Worm (Caenorhabditis elegans) whole organism, L4 larva: Measurements from ENCODE around the gene C33D3.5.

Source experiments
- D1046.2 ChIP-seq: fragments of 200-800 bp; sonication (Bioruptor generic); IDR thresholded peaks from 2 replicates; pipeline ENCODE4 v1.3.6; 2022; ENCODE audit warnings: missing genetic modification characterization, missing compliant biosample characterization
- F10B5.3 ChIP-seq: sonication (generic microtip); optimal IDR thresholded peaks from 2 replicates; lab custom pipeline; 2016; ENCODE audit warnings: mild to moderate bottlenecking, missing genetic modification characterization, missing compliant biosample characterization
- F37D6.2 ChIP-seq: sonication (generic microtip); optimal IDR thresholded peaks from 2 replicates; lab custom pipeline; 2016; ENCODE audit warnings: mild to moderate bottlenecking, missing genetic modification characterization, missing compliant biosample characterization
- Y105C5A.15 ChIP-seq: fragments of 200-800 bp; sonication (Bioruptor generic); IDR thresholded peaks from 2 replicates; pipeline ENCODE4 v1.3.6; 2022; ENCODE audit warnings: missing genetic modification characterization, missing compliant biosample characterization
- ZK546.5 ChIP-seq, 2 experiments: sonication (generic microtip); optimal IDR thresholded peaks; 2 replicates each; lab custom pipeline; 2017; ENCODE audit warnings: missing biosample characterization in 2 of 2, missing genetic modification characterization in 2 of 2
- aly-2 ChIP-seq: sonication (generic microtip); optimal IDR thresholded peaks from 2 replicates; lab custom pipeline; 2018; ENCODE audit warnings: missing biosample characterization, missing genetic modification characterization
- arid-1 ChIP-seq: fragments of 200-800 bp; sonication (Bioruptor generic); conservative IDR thresholded peaks from 2 replicates; pipeline ENCODE4 v1.3.6; 2022; ENCODE audit warnings: missing genetic modification reagents, missing genetic modification characterization, missing compliant biosample characterization
- ceh-44 ChIP-seq: fragments of 200-800 bp; sonication (Bioruptor generic); IDR thresholded peaks from 2 replicates; pipeline ENCODE4 v1.3.6; 2022; ENCODE audit warnings: missing genetic modification reagents, missing genetic modification characterization, missing compliant biosample characterization
- daf-16 ChIP-seq, 3 experiments: sonication (generic microtip); optimal IDR thresholded peaks; 2 replicates each; lab custom pipeline; 2016 to 2017; ENCODE audit warnings: missing genetic modification characterization in 3 of 3, missing genetic modification reagents in 3 of 3, mild to moderate bottlenecking in 2 of 3, missing compliant biosample characterization in 2 of 3, missing biosample characterization in 1 of 3, moderate library complexity in 1 of 3
- daf-19 ChIP-seq: fragments of 200-800 bp; sonication (Bioruptor generic); conservative IDR thresholded peaks from 2 replicates; pipeline ENCODE4 v1.3.6; 2022; ENCODE audit warnings: missing genetic modification characterization, missing compliant biosample characterization
- dve-1 ChIP-seq: sonication (generic microtip); optimal IDR thresholded peaks from 2 replicates; lab custom pipeline; 2017; ENCODE audit warnings: antibody characterized with exemption, mild to moderate bottlenecking, missing genetic modification characterization, missing compliant biosample characterization; ENCODE audit not compliant: insufficient read depth
- egl-43 ChIP-seq: fragments of 200-800 bp; sonication (Bioruptor generic); IDR thresholded peaks from 2 replicates; pipeline ENCODE4 v1.3.6; 2022; ENCODE audit warnings: missing genetic modification reagents, missing genetic modification characterization, missing compliant biosample characterization
- gei-8 ChIP-seq: fragments of 200-800 bp; sonication (Bioruptor generic); optimal IDR thresholded peaks from 2 replicates; lab custom pipeline; 2018; ENCODE audit warnings: mild to moderate bottlenecking, missing genetic modification characterization, missing compliant biosample characterization
- lin-1 ChIP-seq: fragments of 200-800 bp; sonication (Bioruptor generic); IDR thresholded peaks from 2 replicates; pipeline ENCODE4 v1.3.6; 2022; ENCODE audit warnings: missing genetic modification reagents, missing genetic modification characterization, missing compliant biosample characterization
- lin-15B ChIP-seq: fragments of 150-350 bp; sonication (generic microtip); optimal IDR thresholded peaks from 3 replicates; lab custom pipeline; 2014; ENCODE audit warnings: missing biosample characterization, missing genetic modification characterization
- lir-3 ChIP-seq: sonication (generic microtip); optimal IDR thresholded peaks from 2 replicates; lab custom pipeline; 2016; ENCODE audit warnings: mild to moderate bottlenecking, missing genetic modification characterization, missing compliant biosample characterization
- madf-9 ChIP-seq: fragments of 200-800 bp; sonication (Bioruptor generic); conservative IDR thresholded peaks from 2 replicates; pipeline ENCODE4 v1.3.6; 2022; ENCODE audit warnings: missing genetic modification reagents, missing genetic modification characterization, missing compliant biosample characterization
- mes-2 ChIP-seq: sonication (generic microtip); optimal IDR thresholded peaks from 2 replicates; lab custom pipeline; 2016; ENCODE audit warnings: missing genotype, mild to moderate bottlenecking, missing genetic modification characterization, missing compliant biosample characterization; ENCODE audit not compliant: poor library complexity, severe bottlenecking
- nhr-10 ChIP-seq: fragments of 150-350 bp; optimal IDR thresholded peaks from 2 replicates; lab custom pipeline; 2014; ENCODE audit warnings: missing biosample characterization, missing genetic modification characterization
- nhr-237 ChIP-seq: sonication (generic microtip); optimal IDR thresholded peaks from 2 replicates; lab custom pipeline; 2017; ENCODE audit warnings: missing biosample characterization, missing genetic modification characterization
- nhr-28 ChIP-seq: fragments of 150-350 bp; optimal IDR thresholded peaks from 2 replicates; lab custom pipeline; 2014; ENCODE audit warnings: missing biosample characterization, missing genetic modification characterization
- nhr-76 ChIP-seq: fragments of 150-350 bp; optimal IDR thresholded peaks from 2 replicates; lab custom pipeline; 2014; ENCODE audit warnings: missing biosample characterization, missing genetic modification characterization
- pqm-1 ChIP-seq: sonication (generic microtip); optimal IDR thresholded peaks from 2 replicates; lab custom pipeline; 2017; ENCODE audit warnings: missing biosample characterization, missing genetic modification characterization
- snpc-4 ChIP-seq: fragments of 150-350 bp; optimal IDR thresholded peaks from 2 replicates; lab custom pipeline; 2014; ENCODE audit warnings: missing biosample characterization, missing genetic modification characterization
- spr-1 ChIP-seq: sonication (generic microtip); optimal IDR thresholded peaks from 2 replicates; lab custom pipeline; 2016; ENCODE audit warnings: mild to moderate bottlenecking, missing genetic modification characterization, missing compliant biosample characterization
- tag-97 ChIP-seq: fragments of 200-800 bp; sonication (Bioruptor generic); IDR thresholded peaks from 2 replicates; pipeline ENCODE4 v1.3.6; 2022; ENCODE audit warnings: missing genetic modification characterization, missing compliant biosample characterization
- unc-62 ChIP-seq, 3 experiments: fragments of 150-350 bp in 1 of 3; sonication (generic microtip); optimal IDR thresholded peaks in 2 of 3; peaks in 1 of 3; 1 replicate in 1 of 3; 2 replicates in 2 of 3; lab custom pipeline; 2014 to 2017; ENCODE audit warnings: missing biosample characterization in 3 of 3, missing genetic modification characterization in 3 of 3, missing genetic modification reagents in 3 of 3, missing genotype in 1 of 3
- zip-11 ChIP-seq: fragments of 200-800 bp; sonication (Bioruptor generic); IDR thresholded peaks from 2 replicates; pipeline ENCODE4 v1.3.6; 2022; ENCODE audit warnings: missing genetic modification characterization, missing compliant biosample characterization

Gene C33D3.5

DNA sequence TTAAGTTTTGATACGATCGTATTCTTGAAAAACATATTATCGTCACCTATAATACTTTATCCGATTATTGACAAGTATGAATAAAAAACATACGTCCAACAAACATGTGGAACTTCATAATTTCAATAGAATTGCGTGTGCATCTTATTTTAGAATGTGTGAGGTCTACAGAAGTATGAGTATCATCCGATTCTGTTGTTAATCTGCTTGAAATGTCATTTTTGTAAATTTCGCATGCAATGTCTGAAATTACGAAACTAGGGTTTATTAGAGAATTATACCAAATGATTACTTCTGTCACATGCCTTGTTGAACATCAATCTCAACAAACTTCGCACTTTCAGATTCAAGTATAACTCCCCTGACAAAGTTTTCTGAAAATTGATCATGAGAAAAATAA lies 50.6 kb downstream of the C33D3.5 start:
- TF ChIP-seq unc-62 (GFP tag; optimal IDR thresholded peaks at IDR 0.05 in 1 of 2; lab: Kevin White, UChicago) = peak in 1 of 2 experiments; percentile 93
- TF ChIP-seq unc-62 (tag; optimal IDR thresholded peaks at IDR 0.05; lab: Kevin White, UChicago) = no peak
- TF ChIP-seq gei-8 (GFP tag; lab: Kevin White, UChicago) = no peak
- TF ChIP-seq zip-11 = no peak
- no peak for TF ChIP-seq egl-43 (GFP tag; lab: Robert Waterston, UW)
- TF ChIP-seq Y105C5A.15 (GFP tag; lab: Robert Waterston, UW) = no peak

DNA sequence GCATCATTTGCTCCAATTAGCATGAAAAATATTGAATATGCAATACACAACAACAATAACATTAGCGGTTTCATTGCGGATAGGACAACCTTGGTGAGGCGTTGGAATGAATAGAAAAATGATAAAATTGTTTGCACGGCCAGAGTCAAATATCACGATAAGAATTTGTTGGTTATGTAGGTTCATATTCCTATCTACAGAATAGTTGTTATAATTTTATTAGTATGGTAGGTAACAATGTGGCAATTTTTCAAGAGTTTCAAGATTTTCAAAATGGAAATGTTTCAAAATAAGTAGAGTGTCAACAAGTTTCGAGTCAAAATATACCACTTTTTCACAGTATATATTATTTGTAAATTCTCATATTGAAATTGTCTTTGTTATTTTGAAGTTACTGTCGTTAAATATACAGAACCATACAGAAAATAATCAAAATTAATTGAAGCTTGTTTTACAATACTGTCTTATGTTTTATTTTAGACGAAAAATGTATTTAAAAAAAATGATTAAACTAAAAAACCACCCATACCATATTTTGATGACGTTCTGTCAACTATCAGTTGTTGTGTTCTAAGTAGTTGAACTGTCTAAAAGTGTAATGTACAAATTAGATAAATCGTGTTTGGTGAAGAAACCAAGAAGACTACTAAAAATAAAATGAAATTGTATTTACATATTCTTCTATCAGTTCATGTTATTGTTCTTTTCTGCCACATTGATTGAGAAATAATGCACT lies 51.3 kb downstream of the C33D3.5 start, which contains the start of the genes F59F5.3 and F59F5.4:
Gene F59F5.3 (minus strand): TSS at position 101 of the 736 bp plus-strand sequence.
Gene F59F5.4 (plus strand): TSS at position 686 of the 736 bp plus-strand sequence.
- TF ChIP-seq aly-2 (tag; lab: Kevin White, UChicago) (no peak), daf-16 (GFP tag; optimal IDR thresholded peaks at IDR 0.05; lab: Kevin White, UChicago) (no peak), daf-16 (tag; optimal IDR thresholded peaks at IDR 0.05; lab: Kevin White, UChicago) (peak; percentile 75), nhr-28 (tag; lab: Kevin White, UChicago) (peak; percentile 6), pqm-1 (tag; lab: Kevin White, UChicago) (peak; percentile 42), dve-1 (tag; lab: Kevin White, UChicago) (peak; percentile 25)

- TF ChIP-seq D1046.2 (GFP tag; lab: Robert Waterston, UW) (no peak), lin-15B (tag; lab: Kevin White, UChicago) (no peak), spr-1 (tag; lab: Kevin White, UChicago) (no peak), ceh-44 (no peak), mes-2 (tag; lab: Kevin White, UChicago) (no peak), ZK546.5 (tag; optimal IDR thresholded peaks at IDR 0.05; lab: Kevin White, UChicago) (no peak), nhr-237 (tag; lab: Kevin White, UChicago) (no peak), snpc-4 (no peak), arid-1 (GFP tag; lab: Robert Waterston, UW) (no peak), daf-16 (GFP tag; optimal IDR thresholded peaks at IDR 0.05; lab: Kevin White, UChicago) (no peak), daf-16 (tag; optimal IDR thresholded peaks at IDR 0.05; lab: Kevin White, UChicago) (no peak), nhr-10 (tag; lab: Kevin White, UChicago) (no peak), lir-3 (tag; lab: Kevin White, UChicago) (no peak), daf-19 (GFP tag; lab: Robert Waterston, UW) (no peak), lin-1 (GFP tag; lab: Robert Waterston, UW) (no peak), nhr-76 (tag; lab: Kevin White, UChicago) (no peak), madf-9 (GFP tag; lab: Robert Waterston, UW) (no peak), F10B5.3 (tag; lab: Kevin White, UChicago) (no peak), zip-11 (no peak), F37D6.2 (tag; lab: Kevin White, UChicago) (no peak), tag-97 (GFP tag; lab: Robert Waterston, UW) (no peak)
These were observed 54.6 kb downstream of the C33D3.5 start, which contains the start of gene F59F5.5 for ce11 chrX:10545716-10546115. TSS of gene F59F5.5 (plus strand) at chrX:10546016.
